Worm (Caenorhabditis elegans): ENCODE data around the gene snf-3.
A peak's percentile ranks its signal among the peaks of the same experiment; 100 is the strongest.

Gene snf-3

DNA sequence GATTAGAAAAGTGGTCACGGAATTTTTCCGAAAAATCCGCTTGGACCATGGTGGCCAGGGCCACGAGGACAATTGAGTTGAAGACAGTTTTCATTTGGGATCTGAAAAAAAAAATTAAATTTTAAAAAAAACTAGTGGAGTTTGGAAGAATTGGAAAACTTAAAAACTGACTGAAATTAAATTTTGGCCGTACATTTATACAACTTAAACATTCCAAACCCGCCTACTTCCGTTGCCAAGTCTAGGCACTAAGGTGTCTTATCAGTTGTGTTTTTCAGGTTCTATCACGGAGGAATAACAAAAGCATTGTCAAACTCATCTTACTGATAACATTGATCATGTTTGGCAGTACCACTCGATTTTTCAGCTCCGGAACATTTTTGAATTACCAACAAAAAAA, 22.3 kb downstream of the snf-3 start, which contains the start of gene lips-12:
lips-12 (minus strand) TSS at position 101 of the 400 bp plus-strand sequence.
- TF ChIP-seq ztf-11 (tag; optimal IDR thresholded peaks at IDR 0.05): no peak
- no peak for TF ChIP-seq tbx-2 (tag; optimal IDR thresholded peaks at IDR 0.05)
- no peak for TF ChIP-seq fos-1 (tag; optimal IDR thresholded peaks at IDR 0.05)
- TF ChIP-seq snpc-4 (tag; optimal IDR thresholded peaks at IDR 0.05): no peak
- no peak for TF ChIP-seq eor-1 (tag; optimal IDR thresholded peaks at IDR 0.05)
- no peak for TF ChIP-seq ZK546.5 (tag; optimal IDR thresholded peaks at IDR 0.05)
- TF ChIP-seq daf-12 (tag; optimal IDR thresholded peaks at IDR 0.05): no peak
- no peak for TF ChIP-seq elt-1 (tag; optimal IDR thresholded peaks at IDR 0.05)
- no peak for TF ChIP-seq elt-2 (tag; optimal IDR thresholded peaks at IDR 0.05)
- no peak for TF ChIP-seq unc-62 (GFP tag; optimal IDR thresholded peaks at IDR 0.05)
- no peak for TF ChIP-seq lin-15B (tag; optimal IDR thresholded peaks at IDR 0.05)
- TF ChIP-seq zag-1 (tag; optimal IDR thresholded peaks at IDR 0.05): no peak
- TF ChIP-seq pha-4 (tag; optimal IDR thresholded peaks at IDR 0.05): no peak
- TF ChIP-seq nhr-237 (tag; optimal IDR thresholded peaks at IDR 0.05): no peak
- no peak for TF ChIP-seq aly-2 (tag; optimal IDR thresholded peaks at IDR 0.05)
- TF ChIP-seq elt-3 (tag; optimal IDR thresholded peaks at IDR 0.05): no peak
- no peak for TF ChIP-seq ceh-9 (tag; optimal IDR thresholded peaks at IDR 0.05)
- TF ChIP-seq ztf-4 (tag; optimal IDR thresholded peaks at IDR 0.05): no peak
- TF ChIP-seq nhr-23 (tag; optimal IDR thresholded peaks at IDR 0.05): no peak

DNA sequence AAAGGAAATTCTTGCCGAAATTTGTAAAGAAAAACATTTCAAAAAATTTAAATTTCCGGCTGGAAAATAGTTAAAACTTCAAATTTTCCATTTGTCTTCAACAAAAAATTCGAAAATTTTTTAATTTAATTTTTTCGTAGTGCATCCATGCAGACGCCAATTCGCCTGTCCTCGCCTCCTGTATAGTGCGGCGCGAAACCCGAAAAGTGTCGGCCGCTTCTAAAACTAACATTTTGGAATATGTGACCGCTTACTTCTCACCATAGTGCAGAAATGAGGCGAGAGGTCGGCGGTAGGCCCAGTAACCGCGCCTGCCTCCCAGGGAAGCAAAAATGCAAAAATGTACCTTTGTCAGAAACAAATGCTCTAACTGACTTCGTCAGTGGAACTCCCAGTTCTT, 24.7 kb downstream of the snf-3 start:
- TF ChIP-seq skn-1 (tag; optimal IDR thresholded peaks at IDR 0.05): no peak
- peak; percentile 9 for TF ChIP-seq snpc-4 (tag; optimal IDR thresholded peaks at IDR 0.05)
- TF ChIP-seq zag-1 (tag; optimal IDR thresholded peaks at IDR 0.05): no peak

DNA sequence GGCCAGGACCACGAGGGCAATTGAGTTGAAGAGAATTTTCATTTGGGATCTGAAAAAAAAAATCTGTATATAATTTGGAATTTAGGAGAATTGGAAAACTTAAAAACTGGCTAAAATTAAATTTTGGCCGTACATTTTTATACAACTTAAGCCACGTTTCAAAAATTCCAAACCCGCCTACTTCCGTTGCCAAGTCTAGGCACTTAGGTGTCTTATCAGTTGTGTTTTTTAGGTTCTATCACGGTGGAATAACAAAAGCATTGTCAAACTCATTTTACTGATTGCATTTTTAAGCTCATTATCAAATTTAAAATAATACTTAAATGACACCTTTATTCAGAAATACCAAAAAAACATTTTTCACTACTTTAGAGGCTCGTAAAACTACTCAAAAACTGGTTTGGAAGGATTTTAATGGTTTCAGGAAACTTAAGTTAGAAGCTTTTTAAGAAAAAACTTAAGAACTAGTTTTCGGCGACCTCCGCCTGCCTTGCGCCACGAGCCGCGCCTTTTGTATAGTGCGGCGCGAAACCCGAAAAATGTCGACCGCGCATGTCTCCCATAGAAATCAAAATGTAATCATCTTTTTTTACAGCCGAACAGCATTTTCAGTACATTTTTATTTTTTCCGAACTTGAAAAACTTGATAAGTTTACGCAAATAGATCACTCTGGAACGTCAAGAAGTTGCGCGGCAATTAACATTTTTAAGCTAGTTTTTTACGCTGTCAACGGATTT, 26.4 kb downstream of the snf-3 start, which contains the start of gene lips-13:
lips-13 (minus strand) TSS at position 51 of the 738 bp plus-strand sequence.
- TF ChIP-seq hmg-11 (tag; optimal IDR thresholded peaks at IDR 0.05) (no peak), snpc-4 (tag; optimal IDR thresholded peaks at IDR 0.05) (no peak), unc-39 (tag; optimal IDR thresholded peaks at IDR 0.05) (no peak), mdl-1 (tag; optimal IDR thresholded peaks at IDR 0.05) (no peak), zag-1 (tag; optimal IDR thresholded peaks at IDR 0.05) (no peak), nhr-67 (tag; optimal IDR thresholded peaks at IDR 0.05) (no peak), egl-5 (tag; optimal IDR thresholded peaks at IDR 0.05) (no peak), ama-1 (optimal IDR thresholded peaks at IDR 0.05) (no peak), sea-2 (GFP tag; optimal IDR thresholded peaks at IDR 0.05) (no peak), nhr-23 (tag; optimal IDR thresholded peaks at IDR 0.05) (no peak), daf-12 (tag; optimal IDR thresholded peaks at IDR 0.05) (no peak), elt-3 (tag; optimal IDR thresholded peaks at IDR 0.05) (no peak), nhr-28 (tag; optimal IDR thresholded peaks at IDR 0.05) (no peak), nhr-12 (tag; optimal IDR thresholded peaks at IDR 0.05) (no peak), nhr-77 (tag; optimal IDR thresholded peaks at IDR 0.05) (no peak), unc-62 (GFP tag; optimal IDR thresholded peaks at IDR 0.05) (no peak), jun-1 (tag; optimal IDR thresholded peaks at IDR 0.05) (no peak), aly-2 (tag; optimal IDR thresholded peaks at IDR 0.05) (no peak), ceh-9 (tag; optimal IDR thresholded peaks at IDR 0.05) (no peak)

DNA sequence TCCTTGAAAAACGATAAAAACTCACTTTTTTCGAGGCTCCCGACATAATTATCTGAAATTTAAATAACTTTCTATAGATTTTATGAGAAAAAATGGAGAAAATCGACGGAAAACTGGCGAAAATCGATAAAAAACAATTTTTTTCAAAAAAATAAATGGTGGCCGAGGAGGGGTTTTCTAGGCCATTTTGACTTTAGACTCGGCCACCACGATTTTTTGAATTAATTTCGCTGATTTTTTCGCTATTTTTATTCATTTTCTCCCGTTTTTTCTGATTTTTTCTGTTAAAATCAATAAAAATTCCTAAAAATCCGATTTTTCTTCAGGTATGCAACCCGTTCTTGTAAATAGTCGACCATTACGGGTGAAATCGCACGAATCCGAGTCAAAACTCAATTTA, 31.4 kb downstream of the snf-3 start, which contains the start of the genes sut-1 and eri-3:
sut-1 (minus strand) TSS at position 58 of the 400 bp plus-strand sequence.
eri-3 (plus strand) TSS at position 327 of the 400 bp plus-strand sequence.
- TF ChIP-seq lin-39 (tag; optimal IDR thresholded peaks at IDR 0.05) (no peak), ceh-28 (tag; optimal IDR thresholded peaks at IDR 0.05) (no peak), eor-1 (tag; optimal IDR thresholded peaks at IDR 0.05) (no peak), lin-15B (tag; optimal IDR thresholded peaks at IDR 0.05) (peak; percentile 17), daf-12 (tag; optimal IDR thresholded peaks at IDR 0.05) (no peak)

DNA sequence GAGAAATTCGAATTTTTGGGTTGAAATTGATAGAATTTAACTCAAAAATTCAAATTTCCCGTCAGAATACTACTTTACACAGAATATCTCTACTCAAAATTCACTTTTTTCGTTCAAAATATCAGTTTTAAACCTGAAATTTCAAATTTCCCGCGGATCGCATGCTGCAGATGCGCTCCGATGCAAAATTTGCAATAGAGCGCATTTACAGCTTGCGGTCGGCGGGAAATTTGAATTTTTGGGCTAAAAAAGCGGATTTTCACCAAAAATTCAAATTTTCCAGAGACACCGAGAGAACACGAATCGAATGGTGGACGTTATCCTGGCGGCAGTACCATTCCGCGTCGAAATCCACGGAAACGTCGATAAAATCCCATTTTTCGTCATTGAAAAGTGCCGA, 33.0 kb downstream of the snf-3 start:
- TF ChIP-seq ceh-28 (tag; optimal IDR thresholded peaks at IDR 0.05) (no peak), hmg-11 (tag; optimal IDR thresholded peaks at IDR 0.05) (no peak), zag-1 (tag; optimal IDR thresholded peaks at IDR 0.05) (no peak), mml-1 (tag; optimal IDR thresholded peaks at IDR 0.05) (no peak)
